Worm (Caenorhabditis elegans) whole organism, midembryonic: ENCODE results near the gene scrm-3.

Experiments used
- T22C8.4 ChIP-seq: fragments of 200-800 bp; sonication (Bioruptor generic); IDR thresholded peaks from 2 replicates; pipeline ENCODE4 v1.3.6; 2022; ENCODE audit warnings: missing genetic modification characterization, missing compliant biosample characterization
- cog-1 ChIP-seq: sonication (generic microtip); optimal IDR thresholded peaks from 2 replicates; lab custom pipeline; 2016; ENCODE audit warnings: missing genetic modification characterization, missing compliant biosample characterization
- flt-1 ChIP-seq: fragments of 200-800 bp; sonication (Bioruptor generic); IDR thresholded peaks from 2 replicates; pipeline ENCODE4 v1.3.6; 2022; ENCODE audit warnings: missing genetic modification characterization, missing compliant biosample characterization
- klf-2 ChIP-seq: fragments of 200-800 bp; sonication (Bioruptor generic); conservative IDR thresholded peaks from 2 replicates; pipeline ENCODE4 v1.3.6; 2022; ENCODE audit warnings: missing genetic modification reagents, missing genetic modification characterization, missing compliant biosample characterization
- med-1 ChIP-seq: sonication (generic microtip); optimal IDR thresholded peaks from 2 replicates; lab custom pipeline; 2017; ENCODE audit warnings: missing genetic modification characterization, mild to moderate bottlenecking, missing compliant biosample characterization, antibody characterized with exemption, missing genetic modification reagents; ENCODE audit not compliant: insufficient read depth
- ref-1 ChIP-seq: fragments of 200-800 bp; sonication (Bioruptor generic); conservative IDR thresholded peaks from 2 replicates; pipeline ENCODE4 v1.3.6; 2022; ENCODE audit warnings: missing genetic modification reagents, missing genetic modification characterization, missing compliant biosample characterization
- tab-1 ChIP-seq: fragments of 200-800 bp; sonication (Bioruptor generic); IDR thresholded peaks from 2 replicates; pipeline ENCODE4 v1.3.6; 2022; ENCODE audit warnings: missing genetic modification characterization, missing compliant biosample characterization
- ztf-23 ChIP-seq: fragments of 200-800 bp; sonication (Bioruptor generic); IDR thresholded peaks from 2 replicates; pipeline ENCODE4 v1.3.6; 2022; ENCODE audit warnings: missing genetic modification reagents, missing genetic modification characterization, missing compliant biosample characterization
- ztf-29 ChIP-seq: fragments of 200-800 bp; sonication (Bioruptor generic); IDR thresholded peaks from 2 replicates; pipeline ENCODE4 v1.3.6; 2022; ENCODE audit warnings: missing genetic modification reagents, missing genetic modification characterization, missing compliant biosample characterization

The scrm-3 gene

ce11 chrV:3318975-3319374 lies 38.0 kb downstream of the scrm-3 start, which contains the start of gene F35F10.13:
F35F10.13 (minus strand) TSS chrV:3319075.
- TF ChIP-seq T22C8.4 (GFP tag; lab: Robert Waterston, UW), result no peak
- no peak for TF ChIP-seq ref-1 (GFP tag; lab: Robert Waterston, UW)
- TF ChIP-seq flt-1 (GFP tag; lab: Robert Waterston, UW), result no peak
- TF ChIP-seq ztf-23 (GFP tag; lab: Robert Waterston, UW), result no peak
- no peak for TF ChIP-seq tab-1 (GFP tag; lab: Robert Waterston, UW)
- no peak for TF ChIP-seq klf-2 (GFP tag; lab: Robert Waterston, UW)
- TF ChIP-seq med-1 (GFP tag; lab: Kevin White, UChicago), result no peak
- TF ChIP-seq cog-1 (tag; lab: Kevin White, UChicago), result no peak
- no peak for TF ChIP-seq ztf-29

DNA sequence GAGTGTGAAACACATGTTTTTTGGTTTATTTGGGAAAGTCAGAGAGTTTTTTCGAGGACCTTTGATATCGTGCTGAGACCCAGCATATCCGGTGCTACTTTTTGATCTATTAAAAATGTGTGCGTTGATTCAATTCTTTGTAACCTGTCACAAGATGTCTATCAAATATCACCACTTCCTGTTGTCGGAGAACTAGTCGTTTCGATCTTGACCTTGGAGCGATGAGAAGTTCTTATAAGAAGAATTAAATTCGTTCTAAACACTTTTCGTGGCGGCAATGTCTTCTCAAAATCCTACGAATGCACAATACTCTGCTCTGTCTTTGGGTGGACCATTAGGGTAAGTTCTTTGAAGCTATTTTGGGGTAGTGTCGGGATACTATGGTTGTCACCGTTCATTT lies 40.9 kb downstream of the scrm-3 start, which contains the start of gene F35F10.1:
TSS of gene F35F10.1 (plus strand) at position 200 of the 400 bp plus-strand sequence.
- TF ChIP-seq tab-1 (GFP tag; lab: Robert Waterston, UW) (no peak), ref-1 (GFP tag; lab: Robert Waterston, UW) (no peak), flt-1 (GFP tag; lab: Robert Waterston, UW) (no peak), ztf-29 (no peak), cog-1 (tag; lab: Kevin White, UChicago) (no peak), ztf-23 (GFP tag; lab: Robert Waterston, UW) (no peak), klf-2 (GFP tag; lab: Robert Waterston, UW) (no peak), T22C8.4 (GFP tag; lab: Robert Waterston, UW) (no peak), med-1 (GFP tag; lab: Kevin White, UChicago) (no peak)

ce11 chrV:3315308-3315707 lies 41.7 kb downstream of the scrm-3 start, which contains the start of gene arrd-19:
arrd-19 (minus strand) TSS chrV:3315516.
- no peak for TF ChIP-seq klf-2 (GFP tag; lab: Robert Waterston, UW)
- no peak for TF ChIP-seq cog-1 (tag; lab: Kevin White, UChicago)
- TF ChIP-seq med-1 (GFP tag; lab: Kevin White, UChicago), result no peak
- no peak for TF ChIP-seq ref-1 (GFP tag; lab: Robert Waterston, UW)

ce11 chrV:3312067-3312666 lies 44.8 kb downstream of the scrm-3 start, which contains the start of gene arrd-18:
arrd-18 (minus strand) TSS chrV:3312117.
- TF ChIP-seq cog-1 (tag; lab: Kevin White, UChicago) (no peak), ztf-29 (no peak), ref-1 (GFP tag; lab: Robert Waterston, UW) (no peak), ztf-23 (GFP tag; lab: Robert Waterston, UW) (no peak), tab-1 (GFP tag; lab: Robert Waterston, UW) (no peak), T22C8.4 (GFP tag; lab: Robert Waterston, UW) (no peak), klf-2 (GFP tag; lab: Robert Waterston, UW) (no peak), med-1 (GFP tag; lab: Kevin White, UChicago) (no peak), flt-1 (GFP tag; lab: Robert Waterston, UW) (no peak)

ce11 chrV:3308169-3308568 lies 48.8 kb downstream of the scrm-3 start, which contains the start of gene srbc-3:
srbc-3 (plus strand) TSS chrV:3308469.
- no peak for TF ChIP-seq klf-2 (GFP tag; lab: Robert Waterston, UW)
- no peak for TF ChIP-seq ref-1 (GFP tag; lab: Robert Waterston, UW)
- TF ChIP-seq cog-1 (tag; lab: Kevin White, UChicago), result no peak
- TF ChIP-seq flt-1 (GFP tag; lab: Robert Waterston, UW), result no peak
- no peak for TF ChIP-seq med-1 (GFP tag; lab: Kevin White, UChicago)
- no peak for TF ChIP-seq tab-1 (GFP tag; lab: Robert Waterston, UW)
- no peak for TF ChIP-seq ztf-23 (GFP tag; lab: Robert Waterston, UW)
- TF ChIP-seq T22C8.4 (GFP tag; lab: Robert Waterston, UW), result no peak
- TF ChIP-seq ztf-29, result no peak
